Fruit fly (Drosophila melanogaster) ovary, adult (tissue): ENCODE data around the gene Vps16B.

ENCODE experiments used
- CG17801 ChIP-seq: fragments of 200-800 bp; optimal IDR thresholded peaks from 2 replicates; lab custom pipeline; 2019; ENCODE audit warnings: missing biosample characterization, mild to moderate bottlenecking, missing genetic modification characterization, moderate library complexity; ENCODE audit not compliant: partially characterized antibody

Gene Vps16B

dm6 chr3R:29771645-29772089 lies 44.6 kb downstream of the Vps16B start:
- TF ChIP-seq CG17801: no peak

- TF ChIP-seq CG17801: no peak
Observed at dm6 chr3R:29770930-29771329, 45.3 kb downstream of the Vps16B start.

dm6 chr3R:29767236-29767635 lies 49.0 kb downstream of the Vps16B start:
- no peak for TF ChIP-seq CG17801

- no peak for TF ChIP-seq CG17801
Observed at dm6 chr3R:29765267-29766095, 50.8 kb downstream of the Vps16B start, which contains the start of gene kay. Gene kay (plus strand): TSS chr3R:29765995.
